1 fruit fly cellular context compared by ENCODE assay signal in the genomic region with DNA sequence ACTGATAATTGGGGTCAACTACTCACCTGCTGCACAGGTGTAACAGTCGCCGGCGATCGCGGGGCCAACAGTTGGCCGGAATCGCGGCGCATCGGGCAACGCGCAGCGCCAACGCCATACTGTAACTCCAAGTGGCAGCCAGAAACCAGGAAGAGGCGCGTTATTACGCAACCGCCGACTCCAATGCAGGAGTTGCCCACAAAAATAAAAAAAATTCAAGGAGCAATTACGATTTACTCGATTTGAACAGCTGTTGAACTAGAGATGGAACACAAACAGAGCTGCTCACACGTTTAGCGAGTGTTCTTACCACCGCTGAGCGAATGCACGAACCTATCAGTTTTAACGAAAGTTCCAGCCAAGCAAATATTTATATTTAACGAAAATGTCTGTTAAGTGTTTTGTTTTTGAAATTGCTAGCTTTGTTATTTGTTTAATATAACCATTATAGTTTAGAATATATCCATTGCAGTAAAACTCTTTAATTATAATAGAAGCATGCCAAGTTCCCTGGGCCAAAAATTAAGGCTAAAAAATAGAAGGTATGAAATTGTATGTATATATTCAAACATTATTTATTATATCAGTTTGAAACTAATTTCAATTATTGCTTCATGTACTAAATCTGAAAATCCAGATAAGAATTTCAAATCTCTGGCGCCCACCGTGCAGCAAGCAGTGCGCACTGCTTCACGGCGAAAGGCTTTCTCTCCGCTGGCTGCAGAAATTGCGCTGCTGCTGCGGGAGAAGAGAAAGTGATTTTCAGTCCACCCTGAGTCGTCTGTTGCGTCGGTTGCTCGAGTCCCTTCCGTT.
TF ChIP-seq lines count a peak whose summit lies in the region.

A gene (minus strand): TSS at position 270 of the 813 bp plus-strand sequence.
A gene (plus strand): TSS at position 778 of the 813 bp plus-strand sequence.

TF ChIP-seq in whole organism, embryonic, 481 proteins besides CTCF, POLR2A, EP300 and RAD21 (continued from another document):
- TF ChIP-seq danr (GFP tag; IDR thresholded peaks at IDR 0.05; lab: Robert Waterston, UW) (no peak), CG2199 (GFP tag; IDR thresholded peaks at IDR 0.05; lab: Robert Waterston, UW) (no peak), CG5245 (GFP tag; optimal IDR thresholded peaks at IDR 0.05; lab: Kevin White, UChicago) (no peak), Hmr (GFP tag; optimal IDR thresholded peaks at IDR 0.05; lab: Kevin White, UChicago) (peak; percentile 57), CG8944 (GFP tag; optimal IDR thresholded peaks at IDR 0.05; lab: Kevin White, UChicago) (no peak), tin (GFP tag; optimal IDR thresholded peaks at IDR 0.05; lab: Kevin White, UChicago) (no peak), Pdp1 (GFP tag; optimal IDR thresholded peaks at IDR 0.05; lab: Kevin White, UChicago) (peak; percentile 4 to 75), crc (GFP tag; optimal IDR thresholded peaks at IDR 0.05; lab: Kevin White, UChicago) (no peak), CG1024 (GFP tag; IDR thresholded peaks at IDR 0.05; lab: Robert Waterston, UW) (no peak), sima (GFP tag; optimal IDR thresholded peaks at IDR 0.05; lab: Kevin White, UChicago) (no peak), Vsx1 (GFP tag; optimal IDR thresholded peaks at IDR 0.05; lab: Kevin White, UChicago) (no peak), tgo (GFP tag; IDR thresholded peaks at IDR 0.05; lab: Robert Waterston, UW) (no peak), CG9215 (GFP tag; IDR thresholded peaks at IDR 0.05; lab: Robert Waterston, UW) (no peak), CG9609 (GFP tag; optimal IDR thresholded peaks at IDR 0.05; lab: Kevin White, UChicago) (no peak), CG12744 (GFP tag; optimal IDR thresholded peaks at IDR 0.05; lab: Kevin White, UChicago) (no peak), gsb-n (tag; optimal IDR thresholded peaks at IDR 0.05; lab: Kevin White, UChicago) (peak; percentile 29), sug (tag; optimal IDR thresholded peaks at IDR 0.05; lab: Kevin White, UChicago) (peak; percentile 53), CG14667 (GFP tag; IDR thresholded peaks at IDR 0.05; lab: Robert Waterston, UW) (no peak), Hr78 (GFP tag; optimal IDR thresholded peaks at IDR 0.05; lab: Kevin White, UChicago) (peak in 1 of 2 experiments; percentile 80), CG11456 (GFP tag; IDR thresholded peaks at IDR 0.05; lab: Robert Waterston, UW) (peak; percentile 63; the same call in 2 of the 3 replicates), CG10209 (GFP tag; optimal IDR thresholded peaks at IDR 0.05; lab: Kevin White, UChicago) (peak; percentile 28), hkb (optimal IDR thresholded peaks at IDR 0.05; lab: Kevin White, UChicago) (no peak), hkb (GFP tag; IDR thresholded peaks at IDR 0.05; lab: Robert Waterston, UW) (peak; percentile 57), CG11504 (tag; optimal IDR thresholded peaks at IDR 0.05; lab: Kevin White, UChicago) (peak; percentile 61), kni (GFP tag; optimal IDR thresholded peaks at IDR 0.05; lab: Kevin White, UChicago) (no peak), CG6683 (GFP tag; optimal IDR thresholded peaks at IDR 0.05; lab: Kevin White, UChicago) (peak; percentile 13), CG8089 (GFP tag; optimal IDR thresholded peaks at IDR 0.05; lab: Kevin White, UChicago) (no peak), toy (GFP tag; IDR thresholded peaks at IDR 0.05; lab: Robert Waterston, UW) (no peak), CG12104 (GFP tag; optimal IDR thresholded peaks at IDR 0.05; lab: Kevin White, UChicago) (no peak), Fer2 (tag; optimal IDR thresholded peaks at IDR 0.05; lab: Kevin White, UChicago) (no peak), NC2α (GFP tag; optimal IDR thresholded peaks at IDR 0.05; lab: Kevin White, UChicago) (no peak), Kr (GFP tag; optimal IDR thresholded peaks at IDR 0.05; lab: Kevin White, UChicago) (no peak), CG8924 (tag; optimal IDR thresholded peaks at IDR 0.05; lab: Kevin White, UChicago) (peak; percentile 46), ind (GFP tag; optimal IDR thresholded peaks at IDR 0.05; lab: Kevin White, UChicago) (no peak), Bgb (GFP tag; IDR thresholded peaks at IDR 0.05; lab: Robert Waterston, UW; ENCODE audit: partially characterized antibody) (peak; percentile 60), rib (GFP tag; IDR thresholded peaks at IDR 0.05; lab: Robert Waterston, UW) (no peak), CG1602 (GFP tag; optimal IDR thresholded peaks at IDR 0.05; lab: Kevin White, UChicago) (no peak), CG31388 (GFP tag; optimal IDR thresholded peaks at IDR 0.05; lab: Kevin White, UChicago) (no peak), CG18619 (GFP tag; optimal IDR thresholded peaks at IDR 0.05; lab: Kevin White, UChicago) (peak; percentile 19), HmgD (GFP tag; optimal IDR thresholded peaks at IDR 0.05; lab: Kevin White, UChicago) (no peak), Dad (GFP tag; optimal IDR thresholded peaks at IDR 0.05; lab: Kevin White, UChicago) (no peak), CG7372 (GFP tag; IDR thresholded peaks at IDR 0.05; lab: Robert Waterston, UW) (no peak), exex (tag; optimal IDR thresholded peaks at IDR 0.05; lab: Kevin White, UChicago) (peak; percentile 81), cas (GFP tag; IDR thresholded peaks at IDR 0.05; lab: Robert Waterston, UW) (no peak), CG16813 (GFP tag; IDR thresholded peaks at IDR 0.05; lab: Robert Waterston, UW; ENCODE audit: partially characterized antibody) (peak; percentile 57)
